Worm (Caenorhabditis elegans): ENCODE results near the gene srbc-17.

DNA sequence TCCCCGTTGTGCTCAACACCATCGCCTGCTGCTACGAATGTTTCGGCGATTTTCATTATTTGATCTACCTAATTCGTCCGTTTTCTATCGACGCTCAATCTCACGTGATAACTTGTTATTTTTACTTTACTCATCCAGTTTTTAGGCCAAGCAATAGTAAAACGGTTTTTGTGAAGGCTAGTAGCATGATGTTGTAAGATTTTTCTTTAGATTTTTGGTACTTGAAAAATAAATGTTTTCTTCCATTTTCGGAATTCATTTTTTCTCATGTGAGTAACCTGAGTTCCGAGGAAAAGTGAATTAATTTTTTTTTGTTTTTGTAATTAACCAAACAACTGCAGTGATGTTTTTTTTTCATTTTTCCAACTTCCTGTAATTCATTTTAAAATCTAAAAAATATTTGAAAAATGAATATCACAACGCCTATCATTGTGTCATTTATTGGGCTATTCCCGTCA is at the start of gene srbc-17:
- no peak for TF ChIP-seq ztf-11 (tag; optimal IDR thresholded peaks at IDR 0.05)
- no peak for TF ChIP-seq pqm-1 (tag; optimal IDR thresholded peaks at IDR 0.05)
- no peak for TF ChIP-seq ztf-4 (tag; optimal IDR thresholded peaks at IDR 0.05)
- no peak for TF ChIP-seq zag-1 (tag; optimal IDR thresholded peaks at IDR 0.05)
- no peak for TF ChIP-seq nhr-237 (tag; optimal IDR thresholded peaks at IDR 0.05)
- no peak for TF ChIP-seq jun-1 (tag; optimal IDR thresholded peaks at IDR 0.05)
- TF ChIP-seq lin-15B (tag; optimal IDR thresholded peaks at IDR 0.05): no peak
- TF ChIP-seq ets-5 (GFP tag; IDR thresholded peaks at IDR 0.05): no peak
- no peak for TF ChIP-seq dsc-1 (tag; optimal IDR thresholded peaks at IDR 0.05)
- TF ChIP-seq nhr-28 (tag; optimal IDR thresholded peaks at IDR 0.05): no peak
- no peak for TF ChIP-seq ceh-82 (tag; optimal IDR thresholded peaks at IDR 0.05)
- TF ChIP-seq ceh-63 (GFP tag; optimal IDR thresholded peaks at IDR 0.05): no peak

Measured in whole organism, L1 larva.